Fruit fly (Drosophila melanogaster): ENCODE measurements around the gene pinta.

Gene pinta

dm6 chr3R:22420911-22421310 is 3.8 kb downstream of the pinta start, which contains the start of the genes Nop56 and mats (continued):
- TF ChIP-seq sima (GFP tag; optimal IDR thresholded peaks at IDR 0.05): no peak
- no peak for TF ChIP-seq kay (GFP tag; optimal IDR thresholded peaks at IDR 0.05)
- TF ChIP-seq HmgD (GFP tag; optimal IDR thresholded peaks at IDR 0.05): no peak
- no peak for TF ChIP-seq hth (optimal IDR thresholded peaks at IDR 0.05)
- no peak for TF ChIP-seq Mes4 (GFP tag; optimal IDR thresholded peaks at IDR 0.05)
- no peak for TF ChIP-seq fd64A (GFP tag; optimal IDR thresholded peaks at IDR 0.05)
- no peak for TF ChIP-seq CG9876 (GFP tag; optimal IDR thresholded peaks at IDR 0.05)
- TF ChIP-seq CG1233 (GFP tag; optimal IDR thresholded peaks at IDR 0.05): no peak
- TF ChIP-seq CG12942 (GFP tag; optimal IDR thresholded peaks at IDR 0.05): no peak
- peak; percentile 31 for TF ChIP-seq Dp (GFP tag; optimal IDR thresholded peaks at IDR 0.05)
- no peak for TF ChIP-seq en (GFP tag; optimal IDR thresholded peaks at IDR 0.05)
- no peak for TF ChIP-seq CkIIα-i1 (GFP tag; IDR thresholded peaks at IDR 0.05)
- peak; percentile 41 for TF ChIP-seq exex (tag; optimal IDR thresholded peaks at IDR 0.05)
- TF ChIP-seq Drgx (GFP tag; IDR thresholded peaks at IDR 0.05): no peak
- no peak for TF ChIP-seq BtbVII (GFP tag; optimal IDR thresholded peaks at IDR 0.05)
- TF ChIP-seq chif (GFP tag; optimal IDR thresholded peaks at IDR 0.05): no peak
- no peak for TF ChIP-seq CG4404 (GFP tag; IDR thresholded peaks at IDR 0.05)
- TF ChIP-seq Lhr (GFP tag; optimal IDR thresholded peaks at IDR 0.05): peak; percentile 45
- no peak for TF ChIP-seq tna (GFP tag; IDR thresholded peaks at IDR 0.05; ENCODE audit: partially characterized antibody)
- TF ChIP-seq CG42726 (GFP tag; IDR thresholded peaks at IDR 0.05; ENCODE audit: partially characterized antibody): no peak
- TF ChIP-seq vfl (GFP tag; optimal IDR thresholded peaks at IDR 0.05): no peak
- TF ChIP-seq grau (tag; optimal IDR thresholded peaks at IDR 0.05): peak; percentile 20
- no peak for TF ChIP-seq CG2889 (GFP tag; IDR thresholded peaks at IDR 0.05)
- TF ChIP-seq sob (GFP tag; IDR thresholded peaks at IDR 0.05): peak; percentile 10; the same call in 1 of the 2 replicates
- TF ChIP-seq CG10543 (GFP tag; optimal IDR thresholded peaks at IDR 0.05): no peak
- TF ChIP-seq CG6254 (GFP tag; optimal IDR thresholded peaks at IDR 0.05): no peak
- TF ChIP-seq scrt (GFP tag; optimal IDR thresholded peaks at IDR 0.05): peak; percentile 26
- no peak for TF ChIP-seq croc (GFP tag; conservative IDR thresholded peaks at IDR 0.05)
- TF ChIP-seq HLH3B (GFP tag; IDR thresholded peaks at IDR 0.05): no peak
- peak; percentile 89 for TF ChIP-seq Med (GFP tag)
- TF ChIP-seq tx (GFP tag; optimal IDR thresholded peaks at IDR 0.05): no peak
- no peak for TF ChIP-seq lilli (GFP tag; optimal IDR thresholded peaks at IDR 0.05)
- no peak for TF ChIP-seq Eip74EF (GFP tag; optimal IDR thresholded peaks at IDR 0.05)
- no peak for TF ChIP-seq CG9727 (GFP tag; optimal IDR thresholded peaks at IDR 0.05)
- TF ChIP-seq crp (GFP tag; optimal IDR thresholded peaks at IDR 0.05): peak in 1 of 2 experiments; percentile 68
- TF ChIP-seq ac (GFP tag; optimal IDR thresholded peaks at IDR 0.05): no peak
- TF ChIP-seq Neu2 (GFP tag; optimal IDR thresholded peaks at IDR 0.05; ENCODE audit: borderline replicate concordance): no peak
- TF ChIP-seq CG18599 (GFP tag; optimal IDR thresholded peaks at IDR 0.05): no peak
- TF ChIP-seq CG3726 (GFP tag; IDR thresholded peaks at IDR 0.05): no peak
- peak; percentile 29; the same call in 1 of the 3 replicates for TF ChIP-seq Opbp (GFP tag; IDR thresholded peaks at IDR 0.05; ENCODE audit: partially characterized antibody)
- TF ChIP-seq stc (GFP tag; IDR thresholded peaks at IDR 0.05): no peak
- TF ChIP-seq CG10147 (GFP tag; optimal IDR thresholded peaks at IDR 0.05): no peak
- TF ChIP-seq CG12104 (GFP tag; optimal IDR thresholded peaks at IDR 0.05): no peak
- TF ChIP-seq YL-1 (GFP tag; optimal IDR thresholded peaks at IDR 0.05): peak; percentile 99
- no peak for TF ChIP-seq CG4854 (GFP tag; optimal IDR thresholded peaks at IDR 0.05)
- TF ChIP-seq eve (GFP tag; optimal IDR thresholded peaks at IDR 0.05): no peak
- TF ChIP-seq ftz-f1 (GFP tag; optimal IDR thresholded peaks at IDR 0.05): peak; percentile 45
- TF ChIP-seq CG2678 (tag; optimal IDR thresholded peaks at IDR 0.05): no peak
- TF ChIP-seq CG3281 (GFP tag; optimal IDR thresholded peaks at IDR 0.05): no peak
- no peak for TF ChIP-seq ATbp (GFP tag; optimal IDR thresholded peaks at IDR 0.05)
- TF ChIP-seq fd96Cb (tag; optimal IDR thresholded peaks at IDR 0.05): no peak
